Worm (Caenorhabditis elegans) whole organism, young adult: ENCODE data around the gene Y62H9A.16.

Experiments used
- F10E7.11 ChIP-seq: sonication (generic microtip); optimal IDR thresholded peaks from 2 replicates; lab custom pipeline; 2017; ENCODE audit warnings: mild to moderate bottlenecking, missing genetic modification characterization, moderate library complexity, missing compliant biosample characterization
- ama-1 ChIP-seq, 3 experiments: fragments of 150-350 bp in 1 of 3; sonication (generic microtip) in 2 of 3; optimal IDR thresholded peaks; 2 replicates each; lab custom pipeline; 2014 to 2018; ENCODE audit warnings: missing biosample characterization in 2 of 3, missing genetic modification characterization in 2 of 3, missing genetic modification reagents in 2 of 3
- lag-1 ChIP-seq: fragments of 200-800 bp; sonication (Bioruptor generic); IDR thresholded peaks from 2 replicates; pipeline ENCODE4 v1.3.6; 2022; ENCODE audit warnings: missing genetic modification reagents, missing genetic modification characterization, missing compliant biosample characterization
- nfyb-1 ChIP-seq: fragments of 200-800 bp; sonication (Bioruptor generic); IDR thresholded peaks from 2 replicates; pipeline ENCODE4 v1.3.6; 2022; ENCODE audit warnings: missing genetic modification reagents, missing genetic modification characterization, missing compliant biosample characterization
- snpc-1.1 ChIP-seq: sonication (generic microtip); optimal IDR thresholded peaks from 2 replicates; lab custom pipeline; 2017; ENCODE audit warnings: missing genetic modification characterization, mild to moderate bottlenecking, missing compliant biosample characterization, antibody characterized with exemption, moderate library complexity, missing genotype, missing genetic modification reagents; ENCODE audit not compliant: insufficient read depth

ce11 chrX:11941951-11942350 lies 23.9 kb downstream of the Y62H9A.16 start, which contains the start of gene F55G7.3:
- no peak for TF ChIP-seq ama-1 (optimal IDR thresholded peaks at IDR 0.05; lab: Kevin White, UChicago)
- no peak for TF ChIP-seq ama-1 (GFP tag; optimal IDR thresholded peaks at IDR 0.05; lab: Kevin White, UChicago)
- no peak for TF ChIP-seq F10E7.11 (tag; lab: Kevin White, UChicago)
- TF ChIP-seq nfyb-1 (GFP tag; lab: Robert Waterston, UW) = no peak
- no peak for TF ChIP-seq snpc-1.1 (tag; lab: Kevin White, UChicago)
- TF ChIP-seq lag-1 (GFP tag; lab: Robert Waterston, UW) = no peak
